4 fruit fly cellular contexts compared by ENCODE assay signal in genomic region chr3L:17428779-17429178, dm6.
TF ChIP-seq lines count a peak whose summit lies in the region.

TSS of gene Gorab (minus strand) at chr3L:17428836.

TF ChIP-seq in whole organism, adult, 20 proteins besides CTCF, POLR2A, EP300 and RAD21 (continued from another document):
- peak; percentile 59 for TF ChIP-seq CG33017 (tag; optimal IDR thresholded peaks at IDR 0.05; lab: Kevin White, UChicago)
- TF ChIP-seq Crg-1 (GFP tag; optimal IDR thresholded peaks at IDR 0.05; lab: Kevin White, UChicago) = peak; percentile 67

TF ChIP-seq in whole organism, embryonic, 481 proteins besides CTCF, POLR2A, EP300 and RAD21 (continued from another document and continues in another):
- TF ChIP-seq CG7963 (GFP tag; IDR thresholded peaks at IDR 0.05; lab: Robert Waterston, UW; ENCODE audit: partially characterized antibody) = no peak
- TF ChIP-seq pnt (GFP tag; optimal IDR thresholded peaks at IDR 0.05; lab: Kevin White, UChicago) = peak; percentile 46
- TF ChIP-seq CG8765 (GFP tag; IDR thresholded peaks at IDR 0.05; lab: Robert Waterston, UW) = peak; percentile 94
- no peak for TF ChIP-seq CG6813 (GFP tag; optimal IDR thresholded peaks at IDR 0.05; lab: Kevin White, UChicago)
- peak; percentile 62 to 79 for TF ChIP-seq chif (GFP tag; optimal IDR thresholded peaks at IDR 0.05; lab: Kevin White, UChicago)
- TF ChIP-seq ken (GFP tag; IDR thresholded peaks at IDR 0.05; lab: Robert Waterston, UW) = peak; percentile 87
- peak; percentile 96 for TF ChIP-seq CG17328 (GFP tag; IDR thresholded peaks at IDR 0.05; lab: Robert Waterston, UW)
- TF ChIP-seq CG8924 (tag; optimal IDR thresholded peaks at IDR 0.05; lab: Kevin White, UChicago) = peak; percentile 85
- peak; percentile 86 for TF ChIP-seq Nf-YA (GFP tag; IDR thresholded peaks at IDR 0.05; lab: Robert Waterston, UW)
- TF ChIP-seq Hr39 (optimal IDR thresholded peaks at IDR 0.05; lab: Kevin White, UChicago) = no peak
- TF ChIP-seq CG6654 (GFP tag; optimal IDR thresholded peaks at IDR 0.05; lab: Kevin White, UChicago) = peak; percentile 43
- TF ChIP-seq jumu (GFP tag; optimal IDR thresholded peaks at IDR 0.05; lab: Kevin White, UChicago) = peak; percentile 35
- peak; percentile 52 for TF ChIP-seq Deaf1 (tag; optimal IDR thresholded peaks at IDR 0.05; lab: Kevin White, UChicago)
- TF ChIP-seq gfzf (GFP tag; optimal IDR thresholded peaks at IDR 0.05; lab: Kevin White, UChicago) = peak; percentile 20
- peak; percentile 73 for TF ChIP-seq Dad (GFP tag; optimal IDR thresholded peaks at IDR 0.05; lab: Kevin White, UChicago)
- peak; percentile 87 for TF ChIP-seq CG30431 (GFP tag; optimal IDR thresholded peaks at IDR 0.05; lab: Kevin White, UChicago)
- TF ChIP-seq CG10565 (GFP tag; optimal IDR thresholded peaks at IDR 0.05; lab: Kevin White, UChicago) = no peak
- TF ChIP-seq H2.0 (GFP tag; IDR thresholded peaks at IDR 0.05; lab: Robert Waterston, UW) = peak; percentile 95
- TF ChIP-seq hb (GFP tag; IDR thresholded peaks at IDR 0.05; lab: Robert Waterston, UW; ENCODE audit: partially characterized antibody) = no peak
- TF ChIP-seq Hr78 (GFP tag; optimal IDR thresholded peaks at IDR 0.05; lab: Kevin White, UChicago) = no peak
- peak; percentile 91 for TF ChIP-seq CG11695 (GFP tag; IDR thresholded peaks at IDR 0.05; lab: Robert Waterston, UW)
- TF ChIP-seq CG4730 (GFP tag; IDR thresholded peaks at IDR 0.05; lab: Robert Waterston, UW) = peak; percentile 94
- peak; percentile 85 for TF ChIP-seq CG10267 (tag; optimal IDR thresholded peaks at IDR 0.05; lab: Kevin White, UChicago)
- TF ChIP-seq MESR4 (GFP tag; optimal IDR thresholded peaks at IDR 0.05; lab: Kevin White, UChicago) = no peak
- TF ChIP-seq CG3726 (GFP tag; IDR thresholded peaks at IDR 0.05; lab: Robert Waterston, UW) = peak; percentile 94; the same call in 2 of the 3 replicates
- TF ChIP-seq Meics (GFP tag; optimal IDR thresholded peaks at IDR 0.05; lab: Kevin White, UChicago) = peak; percentile 79
- peak; percentile 95 for TF ChIP-seq ttk (GFP tag; IDR thresholded peaks at IDR 0.05; lab: Robert Waterston, UW)
- peak; percentile 45 for TF ChIP-seq gcm2 (GFP tag; optimal IDR thresholded peaks at IDR 0.05; lab: Kevin White, UChicago)
- peak; percentile 98 for TF ChIP-seq Ptx1 (GFP tag; IDR thresholded peaks at IDR 0.05; lab: Robert Waterston, UW)
- no peak for TF ChIP-seq run (tag; optimal IDR thresholded peaks at IDR 0.05; lab: Kevin White, UChicago)
- peak; percentile 4 for TF ChIP-seq CG2875 (GFP tag; optimal IDR thresholded peaks at IDR 0.05; lab: Kevin White, UChicago)
- peak; percentile 92 for TF ChIP-seq CG17829 (tag; optimal IDR thresholded peaks at IDR 0.05; lab: Kevin White, UChicago)
- peak; percentile 84 for TF ChIP-seq CG30403 (GFP tag; optimal IDR thresholded peaks at IDR 0.05; lab: Kevin White, UChicago)
- TF ChIP-seq CG12236 (GFP tag; optimal IDR thresholded peaks at IDR 0.05; lab: Kevin White, UChicago) = peak; percentile 32
- TF ChIP-seq CG2712 (tag; optimal IDR thresholded peaks at IDR 0.05; lab: Kevin White, UChicago) = peak; percentile 95
- TF ChIP-seq Med (GFP tag; lab: Kevin White, UChicago) = peak; percentile 95
- peak; percentile 85 for TF ChIP-seq caup (GFP tag; optimal IDR thresholded peaks at IDR 0.05; lab: Kevin White, UChicago; ENCODE audit: severe bottlenecking)
- peak; percentile 10 for TF ChIP-seq CG8359 (GFP tag; optimal IDR thresholded peaks at IDR 0.05; lab: Kevin White, UChicago; ENCODE audit: borderline replicate concordance)
- TF ChIP-seq sr (GFP tag; IDR thresholded peaks at IDR 0.05; lab: Robert Waterston, UW) = peak; percentile 30; the same call in 1 of the 3 replicates
- peak; percentile 46 for TF ChIP-seq Sin3A (optimal IDR thresholded peaks at IDR 0.05; lab: Kevin White, UChicago)
- peak; percentile 82 for TF ChIP-seq Ets97D (GFP tag; optimal IDR thresholded peaks at IDR 0.05; lab: Kevin White, UChicago)
- peak; percentile 49 for TF ChIP-seq inv (GFP tag; IDR thresholded peaks at IDR 0.05; lab: Robert Waterston, UW; ENCODE audit: partially characterized antibody)

TF ChIP-seq in whole organism, prepupa, 60 proteins besides CTCF, POLR2A, EP300 and RAD21 (continued from another document):
- TF ChIP-seq svp (GFP tag; lab: Kevin White, UChicago) (peak; percentile 95), CG6163 (GFP tag; IDR thresholded peaks at IDR 0.05; lab: Robert Waterston, UW) (peak; percentile 95), fd85E (GFP tag; optimal IDR thresholded peaks at IDR 0.05; lab: Kevin White, UChicago) (peak; percentile 18), CG16779 (tag; optimal IDR thresholded peaks at IDR 0.05; lab: Kevin White, UChicago) (no peak), Eip93F (GFP tag; optimal IDR thresholded peaks at IDR 0.05; lab: Kevin White, UChicago) (peak; percentile 84), CG11902 (GFP tag; optimal IDR thresholded peaks at IDR 0.05; lab: Kevin White, UChicago) (peak; percentile 92), CG31627 (GFP tag; optimal IDR thresholded peaks at IDR 0.05; lab: Kevin White, UChicago) (peak; percentile 92), CG11294 (GFP tag; IDR thresholded peaks at IDR 0.05; lab: Robert Waterston, UW) (peak; percentile 90), esn (GFP tag; optimal IDR thresholded peaks at IDR 0.05; lab: Kevin White, UChicago) (peak; percentile 83), cyc (GFP tag; optimal IDR thresholded peaks at IDR 0.05; lab: Kevin White, UChicago) (peak; percentile 90), CG34406 (GFP tag; optimal IDR thresholded peaks at IDR 0.05; lab: Kevin White, UChicago) (peak; percentile 81), CG8632 (GFP tag; optimal IDR thresholded peaks at IDR 0.05; lab: Kevin White, UChicago) (peak; percentile 79), CG15336 (GFP tag; IDR thresholded peaks at IDR 0.05; lab: Robert Waterston, UW) (peak; percentile 86), CG11762 (GFP tag; optimal IDR thresholded peaks at IDR 0.05; lab: Kevin White, UChicago; ENCODE audit: insufficient read depth) (peak; percentile 56), fkh (GFP tag; optimal IDR thresholded peaks at IDR 0.05; lab: Kevin White, UChicago) (peak; percentile 98), Hr38 (GFP tag; optimal IDR thresholded peaks at IDR 0.05; lab: Kevin White, UChicago) (peak; percentile 7), OdsH (GFP tag; optimal IDR thresholded peaks at IDR 0.05; lab: Kevin White, UChicago) (peak; percentile 91), CG10669 (GFP tag; optimal IDR thresholded peaks at IDR 0.05; lab: Kevin White, UChicago) (peak; percentile 82), Lpt (GFP tag; optimal IDR thresholded peaks at IDR 0.05; lab: Kevin White, UChicago) (peak; percentile 80), dsx (GFP tag; optimal IDR thresholded peaks at IDR 0.05; lab: Kevin White, UChicago; ENCODE audit: poor library complexity, severe bottlenecking) (peak; percentile 77), Smox (GFP tag; optimal IDR thresholded peaks at IDR 0.05; lab: Kevin White, UChicago) (peak; percentile 85), spab (GFP tag; optimal IDR thresholded peaks at IDR 0.05; lab: Kevin White, UChicago) (peak; percentile 52), Sox15 (GFP tag; optimal IDR thresholded peaks at IDR 0.05; lab: Kevin White, UChicago) (peak; percentile 92), CG7368 (GFP tag; optimal IDR thresholded peaks at IDR 0.05; lab: Kevin White, UChicago) (peak; percentile 72), CG3919 (GFP tag; optimal IDR thresholded peaks at IDR 0.05; lab: Kevin White, UChicago) (peak; percentile 87), CG6276 (GFP tag; optimal IDR thresholded peaks at IDR 0.05; lab: Kevin White, UChicago) (peak; percentile 49), Ets96B (tag; optimal IDR thresholded peaks at IDR 0.05; lab: Kevin White, UChicago) (peak; percentile 89), CG32006 (GFP tag; optimal IDR thresholded peaks at IDR 0.05; lab: Kevin White, UChicago) (peak; percentile 87), fd59A (GFP tag; optimal IDR thresholded peaks at IDR 0.05; lab: Kevin White, UChicago) (peak; percentile 39), Eip78C (GFP tag; lab: Kevin White, UChicago) (peak; percentile 90), Hr39 (GFP tag; optimal IDR thresholded peaks at IDR 0.05; lab: Kevin White, UChicago) (peak; percentile 92), CG8119 (GFP tag; IDR thresholded peaks at IDR 0.05; lab: Robert Waterston, UW) (peak; percentile 84), CG4318 (GFP tag; optimal IDR thresholded peaks at IDR 0.05; lab: Kevin White, UChicago) (peak; percentile 81), CG1621 (tag; optimal IDR thresholded peaks at IDR 0.05; lab: Kevin White, UChicago) (peak; percentile 51), eg (GFP tag; IDR thresholded peaks at IDR 0.05; lab: Robert Waterston, UW) (peak; percentile 97), salr (GFP tag; optimal IDR thresholded peaks at IDR 0.05; lab: Kevin White, UChicago) (peak; percentile 52 to 70), CG3032 (tag; optimal IDR thresholded peaks at IDR 0.05; lab: Kevin White, UChicago) (peak; percentile 92), CG10631 (GFP tag; optimal IDR thresholded peaks at IDR 0.05; lab: Kevin White, UChicago) (peak; percentile 79), pdm3 (GFP tag; optimal IDR thresholded peaks at IDR 0.05; lab: Kevin White, UChicago) (peak; percentile 90), lz (GFP tag; optimal IDR thresholded peaks at IDR 0.05; lab: Kevin White, UChicago) (peak; percentile 82), acj6 (GFP tag; optimal IDR thresholded peaks at IDR 0.05; lab: Kevin White, UChicago) (peak; percentile 89)

TF ChIP-seq in whole organism, wandering third instar larva, 38 proteins besides CTCF, POLR2A, EP300 and RAD21 (continued from another document):
- no peak for TF ChIP-seq tai (GFP tag; optimal IDR thresholded peaks at IDR 0.05; lab: Kevin White, UChicago)
- no peak for TF ChIP-seq N (GFP tag; optimal IDR thresholded peaks at IDR 0.05; lab: Kevin White, UChicago)
- no peak for TF ChIP-seq Dfd (GFP tag; optimal IDR thresholded peaks at IDR 0.05; lab: Kevin White, UChicago)
- peak; percentile 87 for TF ChIP-seq sv (GFP tag; optimal IDR thresholded peaks at IDR 0.05; lab: Kevin White, UChicago)
- peak; percentile 50 for TF ChIP-seq jim (GFP tag; optimal IDR thresholded peaks at IDR 0.05; lab: Kevin White, UChicago)
- TF ChIP-seq Myc (optimal IDR thresholded peaks at IDR 0.05; lab: Kevin White, UChicago) = no peak
- TF ChIP-seq lola (GFP tag; optimal IDR thresholded peaks at IDR 0.05; lab: Kevin White, UChicago) = no peak
- TF ChIP-seq Hr78 (GFP tag; optimal IDR thresholded peaks at IDR 0.05; lab: Kevin White, UChicago) = no peak
- TF ChIP-seq Jra (GFP tag; optimal IDR thresholded peaks at IDR 0.05; lab: Kevin White, UChicago) = peak; percentile 56
- no peak for TF ChIP-seq dl (GFP tag; optimal IDR thresholded peaks at IDR 0.05; lab: Kevin White, UChicago; ENCODE audit: insufficient read depth in 1 of 2, partially characterized antibody in 2 of 2)
- TF ChIP-seq CG32264 (GFP tag; optimal IDR thresholded peaks at IDR 0.05; lab: Kevin White, UChicago) = peak; percentile 75
- no peak for TF ChIP-seq Vsx2 (GFP tag; optimal IDR thresholded peaks at IDR 0.05; lab: Kevin White, UChicago; ENCODE audit: partially characterized antibody)
- TF ChIP-seq OdsH (GFP tag; optimal IDR thresholded peaks at IDR 0.05; lab: Kevin White, UChicago) = peak; percentile 84
- peak; percentile 67 for TF ChIP-seq CG9705 (GFP tag; optimal IDR thresholded peaks at IDR 0.05; lab: Kevin White, UChicago)
- peak; percentile 88 for TF ChIP-seq Hnf4 (GFP tag; optimal IDR thresholded peaks at IDR 0.05; lab: Kevin White, UChicago)
- no peak for TF ChIP-seq Abd-B (GFP tag; optimal IDR thresholded peaks at IDR 0.05; lab: Kevin White, UChicago)
